Fruit fly (Drosophila melanogaster): ENCODE results near the gene CG45101.

Gene CG45101

dm6 chr3L:11061200-11061599 lies 3.6 kb upstream of the CG45101 start, which contains the start of the genes CG6321 and Blos2 (continued):
- TF ChIP-seq vri (GFP tag; optimal IDR thresholded peaks at IDR 0.05) (peak; percentile 51), lz (GFP tag; optimal IDR thresholded peaks at IDR 0.05) (peak; percentile 76), Eip75B (GFP tag; optimal IDR thresholded peaks at IDR 0.05) (peak; percentile 67), OdsH (GFP tag; optimal IDR thresholded peaks at IDR 0.05) (peak; percentile 78), svp (GFP tag) (no peak), Hr39 (GFP tag; optimal IDR thresholded peaks at IDR 0.05) (peak; percentile 65), pdm3 (GFP tag; optimal IDR thresholded peaks at IDR 0.05) (peak; percentile 78), esn (GFP tag; optimal IDR thresholded peaks at IDR 0.05) (peak; percentile 85), CG11294 (GFP tag; IDR thresholded peaks at IDR 0.05) (peak; percentile 41; the same call in 1 of the 2 replicates), CG6792 (GFP tag; optimal IDR thresholded peaks at IDR 0.05) (peak; percentile 75), CG8632 (GFP tag; optimal IDR thresholded peaks at IDR 0.05) (peak; percentile 60)

dm6 chr3L:11062441-11062840 lies 2.4 kb upstream of the CG45101 start, which contains the start of gene CG32069:
Gene CG32069, minus strand, starts transcription at chr3L:11062614.
- TF ChIP-seq fkh (GFP tag; optimal IDR thresholded peaks at IDR 0.05), result peak; percentile 5
- TF ChIP-seq Eip78C (GFP tag), result peak; percentile 32
- no peak for TF ChIP-seq CG16779 (tag; optimal IDR thresholded peaks at IDR 0.05)
- TF ChIP-seq Eip75B (GFP tag; optimal IDR thresholded peaks at IDR 0.05), result no peak
- TF ChIP-seq topi (GFP tag; optimal IDR thresholded peaks at IDR 0.05), result no peak
- no peak for TF ChIP-seq CG10669 (GFP tag; optimal IDR thresholded peaks at IDR 0.05)

DNA sequence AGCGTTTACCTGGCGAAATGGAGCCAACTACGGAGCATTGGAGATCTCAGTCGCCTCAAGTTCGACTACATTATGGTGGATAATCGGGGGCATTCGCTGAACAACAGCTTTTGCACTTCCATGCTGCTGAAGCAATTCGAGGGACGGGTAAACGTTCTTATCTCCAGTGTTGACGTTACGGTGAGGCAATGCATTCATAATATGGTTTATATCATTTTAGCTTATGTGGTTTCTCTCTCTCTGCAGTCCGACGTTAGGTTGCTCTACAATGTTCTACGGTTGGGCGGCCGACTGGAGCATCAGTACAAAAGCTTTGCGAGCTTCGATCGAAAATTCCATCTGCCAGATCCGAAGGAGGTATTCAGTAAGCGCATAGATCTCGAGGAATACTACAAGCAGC lies 1.1 kb downstream of the CG45101 start:
- TF ChIP-seq fkh (GFP tag; optimal IDR thresholded peaks at IDR 0.05) (peak; percentile 10), vri (GFP tag; optimal IDR thresholded peaks at IDR 0.05) (peak; percentile 82), Eip78C (GFP tag) (peak; percentile 16), CG34406 (GFP tag; optimal IDR thresholded peaks at IDR 0.05) (no peak), salr (GFP tag; optimal IDR thresholded peaks at IDR 0.05) (no peak)

dm6 chr3L:11069764-11070163 lies 5.0 kb downstream of the CG45101 start, which contains the start of gene CG6310:
Gene CG6310, minus strand, starts transcription at chr3L:11069864.
- TF ChIP-seq dsx (GFP tag; optimal IDR thresholded peaks at IDR 0.05; ENCODE audit: poor library complexity, severe bottlenecking), result no peak
- TF ChIP-seq dac (GFP tag; optimal IDR thresholded peaks at IDR 0.05), result no peak
- no peak for TF ChIP-seq ss (GFP tag; optimal IDR thresholded peaks at IDR 0.05)
- no peak for TF ChIP-seq Lpt (GFP tag; optimal IDR thresholded peaks at IDR 0.05)
- TF ChIP-seq esn (GFP tag; optimal IDR thresholded peaks at IDR 0.05), result peak; percentile 0
- no peak for TF ChIP-seq CG34406 (GFP tag; optimal IDR thresholded peaks at IDR 0.05)
- 0 out of 3 replicates have a peak, but pooled peaks have one; percentile 8 for TF ChIP-seq eg (GFP tag; IDR thresholded peaks at IDR 0.05)
- no peak for TF ChIP-seq pdm3 (GFP tag; optimal IDR thresholded peaks at IDR 0.05)

DNA sequence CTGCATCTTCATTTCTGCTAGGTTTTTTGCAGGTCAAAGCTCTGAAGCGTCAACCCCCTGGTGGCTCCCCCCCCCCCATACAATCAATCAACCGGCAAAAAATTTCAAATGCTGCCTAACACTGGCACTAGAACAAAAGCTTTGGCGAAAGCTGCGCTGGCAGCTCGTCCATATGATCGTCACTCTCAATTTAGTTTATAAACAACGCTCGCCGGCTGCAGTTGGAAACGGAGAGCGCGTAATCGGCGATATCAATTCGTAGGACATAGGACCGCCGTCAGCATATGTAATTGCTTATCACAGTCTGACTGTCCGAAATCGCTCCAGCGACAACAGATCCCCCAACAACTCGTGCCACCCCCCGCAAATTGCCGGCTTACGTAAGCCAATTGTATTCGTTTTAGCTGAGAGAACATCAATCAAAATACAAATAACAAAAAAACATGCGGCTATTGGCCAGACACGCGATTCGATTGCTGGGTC lies 5.6 kb downstream of the CG45101 start, which contains the start of gene Mocs1:
Gene Mocs1 (plus strand): TSS at position 155 of the 483 bp plus-strand sequence.
- TF ChIP-seq CG6163 (GFP tag; IDR thresholded peaks at IDR 0.05) (peak; percentile 39; the same call in 1 of the 3 replicates), CG10631 (GFP tag; optimal IDR thresholded peaks at IDR 0.05) (no peak), vri (GFP tag; optimal IDR thresholded peaks at IDR 0.05) (peak; percentile 99)

- TF ChIP-seq CG10669 (GFP tag; optimal IDR thresholded peaks at IDR 0.05), result no peak
- TF ChIP-seq CG6276 (GFP tag; optimal IDR thresholded peaks at IDR 0.05), result no peak
- TF ChIP-seq salr (GFP tag; optimal IDR thresholded peaks at IDR 0.05), result no peak
- no peak for TF ChIP-seq CG7368 (GFP tag; optimal IDR thresholded peaks at IDR 0.05)
- no peak for TF ChIP-seq CG3032 (tag; optimal IDR thresholded peaks at IDR 0.05)
- no peak for TF ChIP-seq CG6792 (GFP tag; optimal IDR thresholded peaks at IDR 0.05)
- TF ChIP-seq svp (GFP tag), result no peak
- TF ChIP-seq CG6808 (GFP tag; optimal IDR thresholded peaks at IDR 0.05), result no peak
- no peak for TF ChIP-seq cyc (GFP tag; optimal IDR thresholded peaks at IDR 0.05)
- no peak for TF ChIP-seq Lpt (GFP tag; optimal IDR thresholded peaks at IDR 0.05)
- no peak for TF ChIP-seq fd85E (GFP tag; optimal IDR thresholded peaks at IDR 0.05)
- TF ChIP-seq CG11294 (GFP tag; IDR thresholded peaks at IDR 0.05), result no peak
Measured at dm6 chr3L:11071057-11071456, 6.3 kb downstream of the CG45101 start.

Measured in whole organism, prepupa.